Fruit fly (Drosophila melanogaster) whole organism, embryonic: Measurements from ENCODE around the gene Kaz-m1.
A peak's percentile ranks its signal among the peaks of the same experiment; 100 is the strongest.

Experiments used
- B-H1 ChIP-seq: fragments of 200-800 bp; sonication (Bioruptor generic); IDR thresholded peaks from 3 replicates; pipeline ENCODE4 v1.3.6; 2022; ENCODE audit warnings: missing biosample characterization, missing genetic modification characterization
- BEAF-32 ChIP-seq: fragments of 200-800 bp; sonication (Bioruptor generic); optimal IDR thresholded peaks from 3 replicates; lab custom pipeline; 2017; ENCODE audit warnings: missing biosample characterization, missing genetic modification characterization, mild to moderate bottlenecking, moderate library complexity, missing genetic modification reagents
- CG10147 ChIP-seq: fragments of 200-800 bp; sonication (Bioruptor generic); optimal IDR thresholded peaks from 2 replicates; lab custom pipeline; 2019; ENCODE audit warnings: missing biosample characterization, mild to moderate bottlenecking, missing genetic modification characterization, moderate library complexity
- CG11093 ChIP-seq: fragments of 200-800 bp; sonication (Bioruptor generic); IDR thresholded peaks from 3 replicates; pipeline ENCODE4 v1.3.6; 2022; ENCODE audit warnings: missing biosample characterization, missing genetic modification characterization
- CG11695 ChIP-seq: fragments of 200-800 bp; sonication (Bioruptor generic); IDR thresholded peaks from 3 replicates; pipeline ENCODE4 v1.3.6; 2022; ENCODE audit warnings: missing biosample characterization, missing genetic modification characterization
- CG12155 ChIP-seq: fragments of 200-800 bp; sonication (Bioruptor generic); optimal IDR thresholded peaks from 3 replicates; lab custom pipeline; 2016; ENCODE audit warnings: missing biosample characterization, missing genetic modification characterization
- CG14667 ChIP-seq: fragments of 200-800 bp; sonication (Bioruptor generic); IDR thresholded peaks from 2 replicates; pipeline ENCODE4 v1.3.6; 2022; ENCODE audit warnings: missing biosample characterization, missing genetic modification characterization
- CG17359 ChIP-seq: fragments of 200-800 bp; sonication (Bioruptor generic); optimal IDR thresholded peaks from 3 replicates; lab custom pipeline; 2018; ENCODE audit warnings: missing biosample characterization, mild to moderate bottlenecking, missing genetic modification characterization, moderate library complexity
- CG17912 ChIP-seq: fragments of 200-800 bp; sonication (Bioruptor generic); optimal IDR thresholded peaks from 2 replicates; lab custom pipeline; 2018; ENCODE audit warnings: missing biosample characterization, mild to moderate bottlenecking, missing genetic modification characterization
- CG2120 ChIP-seq: fragments of 200-800 bp; sonication (Bioruptor generic); optimal IDR thresholded peaks from 3 replicates; lab custom pipeline; 2016; ENCODE audit warnings: missing biosample characterization, missing genetic modification characterization
- CG2678 ChIP-seq: fragments of 200-800 bp; sonication (Bioruptor generic); optimal IDR thresholded peaks from 3 replicates; lab custom pipeline; 2019; ENCODE audit warnings: missing biosample characterization, mild to moderate bottlenecking, missing genetic modification characterization, moderate library complexity
- CG30020 ChIP-seq: fragments of 200-800 bp; optimal IDR thresholded peaks from 2 replicates; lab custom pipeline; 2019; ENCODE audit warnings: missing biosample characterization, mild to moderate bottlenecking, missing genetic modification characterization, moderate library complexity
- CG33557 ChIP-seq: fragments of 200-800 bp; sonication (Bioruptor generic); optimal IDR thresholded peaks from 2 replicates; lab custom pipeline; 2019; ENCODE audit warnings: missing biosample characterization, mild to moderate bottlenecking, missing genetic modification characterization, moderate library complexity
- CG3726 ChIP-seq: fragments of 200-800 bp; sonication (Bioruptor generic); IDR thresholded peaks from 3 replicates; pipeline ENCODE4, ENCODE4 v1.3.6; 2022; ENCODE audit warnings: missing biosample characterization, missing genetic modification characterization
- CG4360 ChIP-seq: fragments of 200-800 bp; sonication (Bioruptor generic); IDR thresholded peaks from 2 replicates; pipeline ENCODE4 v1.3.6; 2022; ENCODE audit warnings: missing biosample characterization, missing genetic modification characterization
- CG6683 ChIP-seq: fragments of 200-800 bp; sonication (Bioruptor generic); optimal IDR thresholded peaks from 2 replicates; lab custom pipeline; 2017; ENCODE audit warnings: missing biosample characterization, mild to moderate bottlenecking, missing genetic modification characterization, missing genetic modification reagents
- CG6854 ChIP-seq: fragments of 200-800 bp; sonication (Bioruptor generic); optimal IDR thresholded peaks from 3 replicates; lab custom pipeline; 2017; ENCODE audit warnings: missing biosample characterization, mild to moderate bottlenecking, missing genetic modification characterization
- CG7556 ChIP-seq: fragments of 200-800 bp; sonication (Bioruptor generic); optimal IDR thresholded peaks from 2 replicates; lab custom pipeline; 2017; ENCODE audit warnings: missing biosample characterization, mild to moderate bottlenecking, missing genetic modification characterization
- CG7928 ChIP-seq: fragments of 200-800 bp; sonication (Bioruptor generic); optimal IDR thresholded peaks from 2 replicates; lab custom pipeline; 2017; ENCODE audit warnings: missing biosample characterization, mild to moderate bottlenecking, missing genetic modification characterization
- CG9876 ChIP-seq: fragments of 200-800 bp; sonication (Bioruptor generic); optimal IDR thresholded peaks from 2 replicates; lab custom pipeline; 2016; ENCODE audit warnings: missing biosample characterization, missing genetic modification characterization
- CG9932 ChIP-seq: fragments of 200-800 bp; sonication (Bioruptor generic); IDR thresholded peaks from 2 replicates; pipeline ENCODE4 v1.3.6; 2022; ENCODE audit warnings: missing biosample characterization, missing genetic modification characterization
- Gsc ChIP-seq: fragments of 200-800 bp; sonication (Bioruptor generic); IDR thresholded peaks from 2 replicates; pipeline ENCODE4 v1.3.6; 2022; ENCODE audit warnings: missing biosample characterization, missing genetic modification characterization
- HLH4C ChIP-seq: fragments of 200-800 bp; sonication (Bioruptor generic); IDR thresholded peaks from 3 replicates; pipeline ENCODE4 v1.3.6; 2022; ENCODE audit warnings: missing biosample characterization, missing genetic modification characterization; ENCODE audit not compliant: partially characterized antibody
- NC2β ChIP-seq: fragments of 200-800 bp; sonication (Bioruptor generic); optimal IDR thresholded peaks from 2 replicates; lab custom pipeline; 2016; ENCODE audit warnings: missing biosample characterization, missing genetic modification characterization
- Oli ChIP-seq: fragments of 200-800 bp; sonication (Bioruptor generic); optimal IDR thresholded peaks from 2 replicates; lab custom pipeline; 2018; ENCODE audit warnings: missing biosample characterization, mild to moderate bottlenecking, missing genetic modification characterization, moderate library complexity
- Ptx1 ChIP-seq: fragments of 200-800 bp; sonication (Bioruptor generic); IDR thresholded peaks from 2 replicates; pipeline ENCODE4 v1.3.6; 2022; ENCODE audit warnings: missing biosample characterization, missing genetic modification characterization
- Scr ChIP-seq: fragments of 200-800 bp; sonication (Bioruptor generic); IDR thresholded peaks from 2 replicates; pipeline ENCODE4 v1.3.6; 2022; ENCODE audit warnings: missing biosample characterization, missing genetic modification characterization; ENCODE audit not compliant: partially characterized antibody
- Sry-δ ChIP-seq: fragments of 200-800 bp; sonication (Bioruptor generic); optimal IDR thresholded peaks from 2 replicates; lab custom pipeline; 2016; ENCODE audit warnings: missing biosample characterization, missing genetic modification characterization
- Usf ChIP-seq: fragments of 200-800 bp; sonication (Bioruptor generic); optimal IDR thresholded peaks from 2 replicates; lab custom pipeline; 2017; ENCODE audit warnings: missing genotype, missing biosample characterization, missing genetic modification characterization
- ac ChIP-seq: fragments of 200-800 bp; sonication (Bioruptor generic); optimal IDR thresholded peaks from 3 replicates; lab custom pipeline; 2017; ENCODE audit warnings: missing biosample characterization, mild to moderate bottlenecking, missing genetic modification characterization
- ase ChIP-seq: fragments of 200-800 bp; sonication (Bioruptor generic); IDR thresholded peaks from 3 replicates; pipeline ENCODE4 v1.3.6; 2022; ENCODE audit warnings: missing biosample characterization, missing genetic modification characterization
- ash1 ChIP-seq: fragments of 200-800 bp; sonication (Bioruptor generic); optimal IDR thresholded peaks from 2 replicates; lab custom pipeline; 2018; ENCODE audit warnings: missing biosample characterization, mild to moderate bottlenecking, missing genetic modification characterization
- btn ChIP-seq: fragments of 200-800 bp; sonication (Bioruptor generic); optimal IDR thresholded peaks from 2 replicates; lab custom pipeline; 2016; ENCODE audit warnings: missing biosample characterization, missing genetic modification characterization
- chinmo ChIP-seq: fragments of 200-800 bp; sonication (Bioruptor generic); IDR thresholded peaks from 4 replicates; pipeline ENCODE4 v1.3.6; 2022; ENCODE audit warnings: missing biosample characterization, missing genetic modification characterization; ENCODE audit not compliant: partially characterized antibody
- ci ChIP-seq: fragments of 200-800 bp; sonication (Bioruptor generic); IDR thresholded peaks from 3 replicates; pipeline ENCODE4 v1.3.6; 2022; ENCODE audit warnings: missing biosample characterization, missing genetic modification characterization
- cwo ChIP-seq: fragments of 200-800 bp; sonication (Bioruptor generic); optimal IDR thresholded peaks from 3 replicates; lab custom pipeline; 2017; ENCODE audit warnings: missing biosample characterization, missing genetic modification characterization, mild to moderate bottlenecking, moderate library complexity, missing genetic modification reagents
- disco-r ChIP-seq: fragments of 200-800 bp; sonication (Bioruptor generic); optimal IDR thresholded peaks from 2 replicates; lab custom pipeline; 2016; ENCODE audit warnings: missing biosample characterization, missing genetic modification characterization
- esg ChIP-seq: fragments of 200-800 bp; sonication (Bioruptor generic); conservative IDR thresholded peaks from 2 replicates; pipeline ENCODE4 v1.3.6; 2022; ENCODE audit warnings: missing biosample characterization, missing genetic modification characterization
- exex ChIP-seq: fragments of 200-800 bp; sonication (Bioruptor generic); optimal IDR thresholded peaks from 4 replicates; lab custom pipeline; 2018; ENCODE audit warnings: missing biosample characterization, mild to moderate bottlenecking, missing genetic modification characterization, moderate library complexity
- gsb ChIP-seq: fragments of 200-800 bp; sonication (Bioruptor generic); IDR thresholded peaks from 2 replicates; pipeline ENCODE4 v1.3.6; 2022; ENCODE audit warnings: missing biosample characterization, missing genetic modification characterization
- ham ChIP-seq: fragments of 200-800 bp; sonication (Bioruptor generic); IDR thresholded peaks from 2 replicates; pipeline ENCODE4 v1.3.6; 2022; ENCODE audit warnings: missing biosample characterization, missing genetic modification characterization
- hbn ChIP-seq: fragments of 200-800 bp; sonication (Bioruptor generic); IDR thresholded peaks from 2 replicates; pipeline ENCODE4 v1.3.6; 2022; ENCODE audit warnings: missing biosample characterization, missing genetic modification characterization; ENCODE audit not compliant: partially characterized antibody
- kay ChIP-seq: fragments of 200-800 bp; sonication (Bioruptor generic); optimal IDR thresholded peaks from 2 replicates; lab custom pipeline; 2016; ENCODE audit warnings: missing biosample characterization, missing genetic modification characterization
- maf-S ChIP-seq: fragments of 200-800 bp; sonication (Bioruptor generic); optimal IDR thresholded peaks from 2 replicates; lab custom pipeline; 2016; ENCODE audit warnings: missing biosample characterization, missing genetic modification characterization
- nerfin-2 ChIP-seq: fragments of 200-800 bp; sonication (Bioruptor generic); IDR thresholded peaks from 2 replicates; pipeline ENCODE4 v1.3.6; 2022; ENCODE audit warnings: missing biosample characterization, missing genetic modification characterization; ENCODE audit not compliant: partially characterized antibody
- org-1 ChIP-seq: fragments of 200-800 bp; sonication (Bioruptor generic); optimal IDR thresholded peaks from 2 replicates; lab custom pipeline; 2017; ENCODE audit warnings: missing biosample characterization, missing genetic modification characterization
- psq ChIP-seq: fragments of 200-800 bp; sonication (Bioruptor generic); optimal IDR thresholded peaks from 2 replicates; lab custom pipeline; 2017; ENCODE audit warnings: missing biosample characterization, missing genetic modification characterization
- scrt ChIP-seq: fragments of 200-800 bp; sonication (Bioruptor generic); optimal IDR thresholded peaks from 2 replicates; lab custom pipeline; 2018; ENCODE audit warnings: missing biosample characterization, mild to moderate bottlenecking, missing genetic modification characterization, moderate library complexity
- shn ChIP-seq: fragments of 200-800 bp; sonication (Bioruptor generic); optimal IDR thresholded peaks from 3 replicates; lab custom pipeline; 2016; ENCODE audit warnings: missing biosample characterization, missing genetic modification characterization
- tup ChIP-seq: fragments of 200-800 bp; sonication (Bioruptor generic); optimal IDR thresholded peaks from 2 replicates; lab custom pipeline; 2016; ENCODE audit warnings: missing biosample characterization, mild to moderate bottlenecking, missing genetic modification characterization, moderate library complexity

The Kaz-m1 gene

DNA sequence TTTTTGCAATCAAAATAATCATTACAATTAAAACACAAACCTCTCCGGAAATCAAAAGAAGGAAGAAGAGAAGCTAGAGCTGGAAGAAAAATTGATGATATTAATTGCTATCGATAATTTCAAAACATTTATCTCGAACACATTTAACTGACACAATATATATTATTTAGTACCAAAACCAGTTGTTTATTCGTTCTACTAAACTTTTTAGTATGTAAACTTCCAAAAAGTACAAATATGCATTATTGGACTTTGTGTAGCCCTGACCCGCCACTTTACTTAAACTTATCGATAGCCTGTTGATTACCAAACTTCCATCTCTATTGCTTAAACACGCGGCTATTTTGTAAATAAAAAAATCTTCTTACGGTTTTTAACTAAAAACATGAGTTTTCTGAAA, 44.7 kb downstream of the Kaz-m1 start, which contains the start of the genes RpL34a and Trmt61 (continued):
- TF ChIP-seq CG7556 (GFP tag; lab: Kevin White, UChicago) (peak; percentile 79), CG11695 (peak; percentile 84), CG17359 (tag; lab: Kevin White, UChicago) (peak; percentile 84), org-1 (GFP tag; lab: Kevin White, UChicago) (peak; percentile 79), CG6683 (peak; percentile 88), cwo (GFP tag; lab: Kevin White, UChicago) (peak; percentile 63), B-H1 (GFP tag; lab: Robert Waterston, UW) (peak; percentile 62; the same call in 2 of the 3 replicates), Gsc (GFP tag; lab: Robert Waterston, UW) (no peak), ac (GFP tag; lab: Kevin White, UChicago) (peak; percentile 60), Scr (GFP tag; lab: Robert Waterston, UW) (peak; percentile 92), CG6854 (peak; percentile 86), hbn (GFP tag; lab: Robert Waterston, UW) (peak; percentile 88), kay (GFP tag; lab: Kevin White, UChicago) (peak; percentile 63), CG11093 (GFP tag; lab: Robert Waterston, UW) (0 out of 3 replicates have a peak, but pooled peaks have one; percentile 31), gsb (GFP tag; lab: Robert Waterston, UW) (peak; percentile 64; the same call in 1 of the 2 replicates), Oli (tag; lab: Kevin White, UChicago) (peak; percentile 75), exex (tag; lab: Kevin White, UChicago) (peak; percentile 83), tup (peak; percentile 19), ase (GFP tag; lab: Robert Waterston, UW) (peak; percentile 56; the same call in 2 of the 3 replicates), ham (GFP tag; lab: Robert Waterston, UW) (peak; percentile 39; the same call in 1 of the 2 replicates), nerfin-2 (GFP tag; lab: Robert Waterston, UW) (peak; percentile 67), CG2678 (tag; lab: Kevin White, UChicago) (peak; percentile 85), CG3726 (GFP tag; lab: Robert Waterston, UW) (peak; percentile 69; the same call in 1 of the 3 replicates), CG7928 (GFP tag; lab: Kevin White, UChicago) (peak; percentile 96), NC2β (GFP tag; lab: Kevin White, UChicago) (peak; percentile 92), CG33557 (GFP tag; lab: Kevin White, UChicago) (peak; percentile 94), CG17912 (peak; percentile 76), btn (GFP tag; lab: Kevin White, UChicago) (peak; percentile 61), Ptx1 (GFP tag; lab: Robert Waterston, UW) (peak; percentile 78), scrt (peak; percentile 93), shn (GFP tag; lab: Kevin White, UChicago) (peak; percentile 73), CG9932 (GFP tag; lab: Robert Waterston, UW) (peak; percentile 77), CG9876 (GFP tag; lab: Kevin White, UChicago) (peak; percentile 21), CG14667 (GFP tag; lab: Robert Waterston, UW) (peak; percentile 41; the same call in 1 of the 2 replicates), ci (peak; percentile 82), CG10147 (GFP tag; lab: Kevin White, UChicago) (peak; percentile 92), CG30020 (peak; percentile 76), HLH4C (GFP tag; lab: Robert Waterston, UW) (peak; percentile 82), CG12155 (GFP tag; lab: Kevin White, UChicago) (peak; percentile 75), esg (GFP tag; lab: Robert Waterston, UW) (peak; percentile 19; the same call in 1 of the 2 replicates), CG4360 (GFP tag; lab: Robert Waterston, UW) (no peak), ash1 (GFP tag; lab: Kevin White, UChicago) (no peak), psq (GFP tag; lab: Kevin White, UChicago) (peak; percentile 29), maf-S (GFP tag; lab: Kevin White, UChicago) (peak; percentile 73), disco-r (GFP tag; lab: Kevin White, UChicago) (peak; percentile 79), Usf (GFP tag; lab: Kevin White, UChicago) (peak; percentile 24), chinmo (no peak), Sry-δ (GFP tag; lab: Kevin White, UChicago) (peak; percentile 98), CG2120 (peak; percentile 76), BEAF-32 (peak; percentile 94)
